Worm (Caenorhabditis elegans) whole organism, mixed stage, embryonic: ENCODE measurements around the gene F49E11.7.

ENCODE experiments used
- bed-3 ChIP-seq: fragments of 200-800 bp; sonication (Bioruptor generic); optimal IDR thresholded peaks from 3 replicates; lab custom pipeline; 2018; ENCODE audit warnings: mild to moderate bottlenecking, missing genetic modification characterization, moderate library complexity, missing compliant biosample characterization
- blmp-1 ChIP-seq: fragments of 150-350 bp; optimal IDR thresholded peaks from 2 replicates; lab custom pipeline; 2014; ENCODE audit warnings: missing biosample characterization, missing genetic modification characterization
- ceh-39 ChIP-seq: fragments of 150-350 bp; optimal IDR thresholded peaks from 2 replicates; lab custom pipeline; 2014; ENCODE audit warnings: missing biosample characterization, missing genetic modification characterization
- ceh-43 ChIP-seq: fragments of 200-800 bp; sonication (Bioruptor generic); optimal IDR thresholded peaks from 2 replicates; lab custom pipeline; 2018; ENCODE audit warnings: mild to moderate bottlenecking, missing genetic modification characterization, moderate library complexity, missing compliant biosample characterization
- ceh-83 ChIP-seq: fragments of 200-800 bp; sonication (Bioruptor generic); optimal IDR thresholded peaks from 2 replicates; lab custom pipeline; 2018; ENCODE audit warnings: mild to moderate bottlenecking, missing genetic modification characterization, missing compliant biosample characterization
- ces-1 ChIP-seq: fragments of 150-350 bp; optimal IDR thresholded peaks from 2 replicates; lab custom pipeline; 2014; ENCODE audit warnings: missing biosample characterization, missing genetic modification reagents, missing genetic modification characterization
- cnd-1 ChIP-seq: fragments of 200-800 bp; sonication (Bioruptor generic); optimal IDR thresholded peaks from 2 replicates; lab custom pipeline; 2018; ENCODE audit warnings: mild to moderate bottlenecking, missing genetic modification characterization, missing compliant biosample characterization
- drap-1 ChIP-seq: fragments of 200-800 bp; sonication (Bioruptor generic); optimal IDR thresholded peaks from 3 replicates; lab custom pipeline; 2018; ENCODE audit warnings: mild to moderate bottlenecking, missing genetic modification characterization, missing compliant biosample characterization
- elt-3 ChIP-seq: fragments of 150-350 bp; optimal IDR thresholded peaks from 2 replicates; lab custom pipeline; 2014; ENCODE audit warnings: missing biosample characterization, missing genetic modification characterization
- flh-1 ChIP-seq: fragments of 200-800 bp; sonication (Bioruptor generic); optimal IDR thresholded peaks from 2 replicates; lab custom pipeline; 2018; ENCODE audit warnings: mild to moderate bottlenecking, missing genetic modification characterization, moderate library complexity, missing compliant biosample characterization
- ham-2 ChIP-seq: fragments of 200-800 bp; sonication (Bioruptor generic); optimal IDR thresholded peaks from 2 replicates; lab custom pipeline; 2018; ENCODE audit warnings: mild to moderate bottlenecking, missing genetic modification characterization, missing compliant biosample characterization
- hlh-1 ChIP-seq: fragments of 150-350 bp; optimal IDR thresholded peaks from 2 replicates; lab custom pipeline; 2014; ENCODE audit warnings: missing biosample characterization, missing genetic modification reagents, missing genetic modification characterization
- lin-13 ChIP-seq: fragments of 150-350 bp; optimal IDR thresholded peaks from 2 replicates; lab custom pipeline; 2014; ENCODE audit warnings: missing biosample characterization, missing genetic modification characterization
- lin-32 ChIP-seq: fragments of 200-800 bp; sonication (Bioruptor generic); optimal IDR thresholded peaks from 2 replicates; lab custom pipeline; 2018; ENCODE audit warnings: mild to moderate bottlenecking, missing genetic modification characterization, missing compliant biosample characterization
- lsy-2 ChIP-seq: fragments of 150-350 bp; optimal IDR thresholded peaks from 2 replicates; lab custom pipeline; 2014; ENCODE audit warnings: missing biosample characterization, missing genetic modification characterization
- mab-5 ChIP-seq: fragments of 150-350 bp; optimal IDR thresholded peaks from 2 replicates; lab custom pipeline; 2014; ENCODE audit warnings: missing biosample characterization, missing genetic modification characterization
- mep-1 ChIP-seq: fragments of 150-350 bp; optimal IDR thresholded peaks from 2 replicates; lab custom pipeline; 2017; ENCODE audit warnings: missing biosample characterization, missing genetic modification reagents, missing genetic modification characterization, inconsistent platforms
- mls-2 ChIP-seq: sonication (generic microtip); optimal IDR thresholded peaks from 2 replicates; lab custom pipeline; 2016; ENCODE audit warnings: mild to moderate bottlenecking, missing genetic modification characterization, moderate library complexity, missing compliant biosample characterization
- nhr-12 ChIP-seq: fragments of 150-350 bp; optimal IDR thresholded peaks from 2 replicates; lab custom pipeline; 2014; ENCODE audit warnings: missing biosample characterization, missing genetic modification characterization
- nhr-2 ChIP-seq: fragments of 150-350 bp; optimal IDR thresholded peaks from 2 replicates; lab custom pipeline; 2014; ENCODE audit warnings: missing biosample characterization, missing genetic modification characterization
- nhr-237 ChIP-seq: fragments of 150-350 bp; optimal IDR thresholded peaks from 2 replicates; lab custom pipeline; 2014; ENCODE audit warnings: missing biosample characterization, missing genetic modification characterization
- nhr-28 ChIP-seq: fragments of 150-350 bp; optimal IDR thresholded peaks from 2 replicates; lab custom pipeline; 2014; ENCODE audit warnings: missing biosample characterization, missing genetic modification characterization
- nhr-76 ChIP-seq: sonication (generic microtip); optimal IDR thresholded peaks from 2 replicates; lab custom pipeline; 2017; ENCODE audit warnings: missing biosample characterization, missing genetic modification characterization
- pha-4 ChIP-seq: fragments of 150-350 bp; optimal IDR thresholded peaks from 2 replicates; lab custom pipeline; 2018; ENCODE audit warnings: missing biosample characterization, missing genetic modification reagents, missing genetic modification characterization
- sem-2 ChIP-seq: fragments of 200-800 bp; sonication (Bioruptor generic); optimal IDR thresholded peaks from 2 replicates; lab custom pipeline; 2018; ENCODE audit warnings: mild to moderate bottlenecking, missing genetic modification characterization, missing compliant biosample characterization
- snpc-4 ChIP-seq: fragments of 150-350 bp; optimal IDR thresholded peaks from 2 replicates; lab custom pipeline; 2014; ENCODE audit warnings: missing biosample characterization, missing genetic modification characterization
- sptf-1 ChIP-seq: sonication (generic microtip); optimal IDR thresholded peaks from 2 replicates; lab custom pipeline; 2017; ENCODE audit warnings: mild to moderate bottlenecking, missing genetic modification characterization, moderate library complexity, missing compliant biosample characterization
- tbx-8 ChIP-seq: fragments of 200-800 bp; sonication (Bioruptor generic); optimal IDR thresholded peaks from 2 replicates; lab custom pipeline; 2018; ENCODE audit warnings: mild to moderate bottlenecking, missing genetic modification characterization, moderate library complexity, missing compliant biosample characterization
- unc-120 ChIP-seq: sonication (generic microtip); optimal IDR thresholded peaks from 2 replicates; lab custom pipeline; 2017; ENCODE audit warnings: missing genetic modification characterization, missing compliant biosample characterization; ENCODE audit not compliant: poor library complexity, severe bottlenecking
- unc-62 ChIP-seq: fragments of 150-350 bp; optimal IDR thresholded peaks from 2 replicates; lab custom pipeline; 2014; ENCODE audit warnings: missing biosample characterization, missing genetic modification reagents, missing genetic modification characterization
- ztf-11 ChIP-seq: fragments of 150-350 bp; optimal IDR thresholded peaks from 2 replicates; lab custom pipeline; 2014; ENCODE audit warnings: missing biosample characterization, missing genetic modification characterization

Gene F49E11.7

DNA sequence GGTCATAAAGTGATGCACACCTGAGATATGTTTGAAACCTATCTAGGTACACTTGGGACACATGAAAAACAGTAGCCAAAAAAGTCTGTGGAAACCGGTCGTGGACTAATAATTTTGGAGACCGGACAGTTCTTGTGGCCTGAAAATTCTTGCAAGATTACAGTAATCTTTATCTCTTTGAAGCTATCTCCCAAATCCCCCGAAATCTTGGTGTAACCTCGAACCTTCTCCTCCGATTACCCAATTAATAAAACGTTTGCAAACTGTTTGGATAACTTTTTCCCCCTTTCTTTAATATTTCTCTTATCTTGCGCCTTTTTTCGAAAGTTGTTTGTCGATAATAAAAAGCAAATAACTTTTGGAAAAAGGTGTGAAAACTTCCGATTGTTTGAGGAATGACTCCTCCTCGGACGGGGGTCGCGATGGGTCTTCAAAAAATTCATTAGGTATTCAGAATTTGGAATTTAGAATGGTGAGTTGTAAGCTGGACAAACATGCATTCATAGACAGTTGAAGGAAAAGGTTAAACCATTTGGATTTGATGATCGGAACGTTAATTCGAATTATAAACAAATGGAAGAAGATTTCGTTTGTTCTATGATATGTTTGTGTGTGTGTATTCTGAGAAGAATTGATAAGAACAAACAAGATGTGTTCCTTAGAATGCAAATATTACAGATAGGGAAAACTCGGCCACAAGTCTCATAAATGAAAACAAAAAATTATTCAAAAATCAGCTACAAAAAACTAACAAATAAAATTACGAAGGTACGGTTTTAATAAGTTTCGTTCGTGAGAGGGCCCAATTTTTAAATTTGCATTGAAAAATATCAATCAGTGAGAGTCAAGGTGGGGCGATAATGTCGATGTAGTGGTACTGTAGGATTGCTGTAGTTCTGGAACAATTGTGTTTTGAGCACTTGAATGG is 30.4 kb downstream of the F49E11.7 start:
- no peak for TF ChIP-seq nhr-28 (tag; lab: Kevin White, UChicago)
- no peak for TF ChIP-seq snpc-4 (tag; lab: Kevin White, UChicago)
- TF ChIP-seq ceh-39 (tag; lab: Kevin White, UChicago): no peak
- no peak for TF ChIP-seq pha-4 (tag; lab: Kevin White, UChicago)
- TF ChIP-seq nhr-237: no peak
- TF ChIP-seq ztf-11: no peak
- no peak for TF ChIP-seq cnd-1 (tag; lab: Kevin White, UChicago)
- no peak for TF ChIP-seq blmp-1 (tag; lab: Kevin White, UChicago)
- no peak for TF ChIP-seq ceh-83
- TF ChIP-seq lsy-2 (tag; lab: Kevin White, UChicago): no peak
- TF ChIP-seq mls-2 (tag; lab: Kevin White, UChicago): no peak
- TF ChIP-seq tbx-8 (GFP tag; lab: Kevin White, UChicago): no peak
- no peak for TF ChIP-seq ham-2 (GFP tag; lab: Kevin White, UChicago)
- TF ChIP-seq nhr-12 (tag; lab: Kevin White, UChicago): no peak
- no peak for TF ChIP-seq nhr-2 (tag; lab: Kevin White, UChicago)
- no peak for TF ChIP-seq bed-3 (GFP tag; lab: Kevin White, UChicago)

DNA sequence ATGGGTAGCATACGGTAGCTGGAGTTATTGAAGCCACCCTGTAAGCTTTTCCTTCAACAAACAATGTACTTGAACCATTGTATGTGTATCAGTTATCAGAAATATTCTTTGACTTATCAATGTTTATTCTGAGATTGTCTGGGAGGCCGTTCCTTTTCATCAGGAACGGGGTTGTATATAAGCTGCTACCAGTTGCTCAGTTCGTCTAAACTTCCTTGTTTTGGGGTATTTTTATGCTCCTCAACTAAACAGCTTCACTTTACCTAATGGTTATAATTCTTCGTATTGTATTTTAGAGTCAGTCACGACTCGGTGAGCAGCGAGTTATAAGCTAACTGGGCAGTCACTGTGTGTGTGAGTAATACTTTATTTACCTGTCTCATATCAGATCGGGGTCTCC is 33.0 kb downstream of the F49E11.7 start:
- TF ChIP-seq unc-120 (no peak), nhr-12 (tag; lab: Kevin White, UChicago) (no peak), sptf-1 (no peak), mab-5 (tag; lab: Kevin White, UChicago) (no peak), sem-2 (no peak), pha-4 (tag; lab: Kevin White, UChicago) (no peak), drap-1 (no peak), nhr-2 (tag; lab: Kevin White, UChicago) (no peak), nhr-28 (tag; lab: Kevin White, UChicago) (no peak), unc-62 (GFP tag; lab: Kevin White, UChicago) (no peak), nhr-237 (no peak)

- TF ChIP-seq snpc-4 (tag; lab: Kevin White, UChicago): no peak
- TF ChIP-seq nhr-28 (tag; lab: Kevin White, UChicago): no peak
- TF ChIP-seq lin-32 (GFP tag; lab: Kevin White, UChicago): no peak
- no peak for TF ChIP-seq nhr-2 (tag; lab: Kevin White, UChicago)
- no peak for TF ChIP-seq ces-1
- TF ChIP-seq blmp-1 (tag; lab: Kevin White, UChicago): no peak
- no peak for TF ChIP-seq ceh-43
- TF ChIP-seq elt-3 (tag; lab: Kevin White, UChicago): no peak
- no peak for TF ChIP-seq cnd-1 (tag; lab: Kevin White, UChicago)
- TF ChIP-seq lin-13 (tag; lab: Kevin White, UChicago): no peak
- TF ChIP-seq sptf-1: no peak
- no peak for TF ChIP-seq sem-2
- TF ChIP-seq bed-3 (GFP tag; lab: Kevin White, UChicago): no peak
- TF ChIP-seq flh-1 (GFP tag; lab: Kevin White, UChicago): no peak
- TF ChIP-seq nhr-237: no peak
- TF ChIP-seq hlh-1: no peak
- no peak for TF ChIP-seq mep-1
Observed at ce11 chrIV:13086705-13087104, 34.0 kb downstream of the F49E11.7 start, which contains the start of gene spin-2. Gene spin-2, plus strand, starts transcription at chrIV:13087005.

DNA sequence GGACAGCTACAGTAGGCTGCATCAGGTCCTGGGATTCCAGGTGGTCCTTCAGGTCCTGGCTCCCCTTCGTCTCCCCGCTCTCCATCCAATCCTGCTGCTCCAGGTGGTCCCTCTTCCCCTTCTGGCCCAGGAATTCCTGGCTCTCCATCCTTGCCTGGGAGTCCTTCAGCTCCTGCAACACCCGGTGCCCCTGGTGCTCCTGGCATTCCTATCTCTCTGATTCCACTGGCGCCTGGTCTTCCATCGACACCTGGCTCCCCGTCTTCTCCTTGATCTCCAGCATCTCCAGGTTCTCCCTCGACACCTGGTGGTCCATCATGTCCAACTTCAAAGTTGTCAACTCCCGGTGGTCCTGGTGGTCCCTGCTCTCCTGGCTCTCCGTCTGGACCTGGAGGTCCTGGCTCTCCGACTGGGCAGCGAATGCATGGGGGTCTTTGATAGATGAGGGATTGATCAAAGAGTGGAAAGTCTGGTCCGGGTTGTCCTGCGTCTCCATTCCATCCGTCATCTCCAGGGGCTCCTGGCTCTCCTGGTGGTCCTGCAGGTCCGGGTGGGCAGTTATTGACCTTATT is 37.1 kb downstream of the F49E11.7 start:
- TF ChIP-seq tbx-8 (GFP tag; lab: Kevin White, UChicago) (no peak), nhr-12 (tag; lab: Kevin White, UChicago) (no peak), unc-62 (GFP tag; lab: Kevin White, UChicago) (no peak), ztf-11 (no peak), nhr-76 (no peak), sptf-1 (peak; percentile 16)
